Fruit fly (Drosophila melanogaster) whole organism, adult: ENCODE measurements around the gene PH4alphaSG2.
A peak's percentile ranks its signal among the peaks of the same experiment; 100 is the strongest.

Source experiments
- CG11617 ChIP-seq: fragments of 200-800 bp; sonication (Bioruptor generic); optimal IDR thresholded peaks from 2 replicates; lab custom pipeline; 2017; ENCODE audit warnings: mild to moderate bottlenecking, missing biosample characterization, missing genetic modification reagents, missing genetic modification characterization
- CG12768 ChIP-seq: fragments of 200-800 bp; sonication (Bioruptor generic); optimal IDR thresholded peaks from 2 replicates; lab custom pipeline; 2017; ENCODE audit warnings: missing biosample characterization, missing genetic modification characterization, mild to moderate bottlenecking, moderate library complexity, missing genetic modification reagents
- CG14711 ChIP-seq: fragments of 200-800 bp; sonication (Bioruptor generic); optimal IDR thresholded peaks from 2 replicates; lab custom pipeline; 2018; ENCODE audit warnings: missing biosample characterization, mild to moderate bottlenecking, missing genetic modification characterization, moderate library complexity
- CG1620 ChIP-seq: fragments of 200-800 bp; sonication (Bioruptor generic); optimal IDR thresholded peaks from 2 replicates; lab custom pipeline; 2016; ENCODE audit warnings: missing biosample characterization, missing genetic modification characterization
- CG33017 ChIP-seq: fragments of 200-800 bp; sonication (Bioruptor generic); optimal IDR thresholded peaks from 2 replicates; lab custom pipeline; 2018; ENCODE audit warnings: missing biosample characterization, mild to moderate bottlenecking, missing genetic modification characterization, moderate library complexity
- CG5204 ChIP-seq: fragments of 200-800 bp; sonication (Bioruptor generic); optimal IDR thresholded peaks from 2 replicates; lab custom pipeline; 2016; ENCODE audit warnings: missing biosample characterization, missing genetic modification characterization
- CG7045 ChIP-seq: fragments of 200-800 bp; sonication (Bioruptor generic); optimal IDR thresholded peaks from 2 replicates; lab custom pipeline; 2017; ENCODE audit warnings: missing biosample characterization, mild to moderate bottlenecking, missing genetic modification characterization
- CG7101 ChIP-seq: fragments of 200-800 bp; sonication (Bioruptor generic); optimal IDR thresholded peaks from 2 replicates; lab custom pipeline; 2018; ENCODE audit warnings: missing biosample characterization, mild to moderate bottlenecking, missing genetic modification characterization, moderate library complexity
- Clk ChIP-seq: fragments of 200-800 bp; sonication (Bioruptor generic); optimal IDR thresholded peaks from 2 replicates; lab custom pipeline; 2017; ENCODE audit warnings: missing biosample characterization, missing genetic modification characterization
- Crg-1 ChIP-seq: fragments of 200-800 bp; sonication (Bioruptor generic); optimal IDR thresholded peaks from 2 replicates; lab custom pipeline; 2016; ENCODE audit warnings: missing biosample characterization, missing genetic modification characterization
- Hr96 ChIP-seq: fragments of 200-800 bp; sonication (Bioruptor generic); optimal IDR thresholded peaks from 2 replicates; lab custom pipeline; 2016; ENCODE audit warnings: missing biosample characterization, missing genetic modification characterization
- Mnt ChIP-seq: fragments of 200-800 bp; sonication (Bioruptor generic); optimal IDR thresholded peaks from 2 replicates; lab custom pipeline; 2016; ENCODE audit warnings: missing biosample characterization, mild to moderate bottlenecking, missing genetic modification characterization
- bab1 ChIP-seq: fragments of 200-800 bp; sonication (Bioruptor generic); optimal IDR thresholded peaks from 3 replicates; lab custom pipeline; 2019; ENCODE audit warnings: missing biosample characterization, mild to moderate bottlenecking, missing genetic modification characterization, moderate library complexity
- cic ChIP-seq: fragments of 200-800 bp; sonication (Bioruptor generic); optimal IDR thresholded peaks from 2 replicates; lab custom pipeline; 2017; ENCODE audit warnings: missing biosample characterization, mild to moderate bottlenecking, missing genetic modification characterization, moderate library complexity
- cnc ChIP-seq, 2 experiments: fragments of >200 bp; optimal IDR thresholded peaks; 2 replicates each; lab custom pipeline; 2017
- kay ChIP-seq: fragments of 200-800 bp; sonication (Bioruptor generic); peaks from one replicate; lab custom pipeline; 2016; ENCODE audit warnings: missing biosample characterization, missing genetic modification characterization, borderline replicate concordance
- ovo ChIP-seq: fragments of 200-800 bp; sonication (Bioruptor generic); optimal IDR thresholded peaks from 2 replicates; lab custom pipeline; 2016; ENCODE audit warnings: missing biosample characterization, missing genetic modification characterization
- pad ChIP-seq: fragments of 200-800 bp; sonication (Bioruptor generic); optimal IDR thresholded peaks from 3 replicates; lab custom pipeline; 2017; ENCODE audit warnings: missing biosample characterization, missing genetic modification characterization, mild to moderate bottlenecking, moderate library complexity, missing genetic modification reagents
- tj ChIP-seq: fragments of 200-800 bp; sonication (Bioruptor generic); optimal IDR thresholded peaks from 3 replicates; lab custom pipeline; 2017; ENCODE audit warnings: missing biosample characterization, mild to moderate bottlenecking, missing genetic modification characterization, moderate library complexity
- toe ChIP-seq: fragments of 200-800 bp; sonication (Bioruptor generic); optimal IDR thresholded peaks from 2 replicates; lab custom pipeline; 2016; ENCODE audit warnings: missing biosample characterization, missing genetic modification characterization

The PH4alphaSG2 gene

DNA sequence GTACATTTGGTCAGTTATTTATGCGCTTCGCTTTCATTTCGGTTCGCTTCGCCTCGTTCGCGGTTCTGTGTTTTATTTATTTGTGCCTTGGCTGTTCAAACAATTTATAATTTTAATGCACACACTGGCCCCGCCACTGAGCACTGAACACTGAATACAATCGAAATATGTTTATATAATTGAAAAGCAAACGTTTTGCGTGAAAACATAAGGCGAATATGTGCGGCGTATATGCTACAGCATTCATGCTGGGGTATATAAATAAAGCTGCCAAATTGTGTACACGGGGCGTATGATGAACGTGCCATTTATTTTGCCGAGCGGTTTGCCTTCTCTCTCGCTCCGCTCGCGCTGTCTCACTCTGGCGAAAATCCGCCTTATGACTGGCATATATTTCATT is 47.0 kb downstream of the PH4alphaSG2 start:
- TF ChIP-seq CG7101 (tag; lab: Kevin White, UChicago): no peak
- no peak for TF ChIP-seq bab1 (GFP tag; lab: Kevin White, UChicago)
- TF ChIP-seq Hr96 (GFP tag; lab: Kevin White, UChicago): no peak
- TF ChIP-seq Clk: no peak
- TF ChIP-seq ovo (GFP tag; lab: Kevin White, UChicago): no peak
- no peak for TF ChIP-seq toe (GFP tag; lab: Kevin White, UChicago)
- no peak for TF ChIP-seq tj
- TF ChIP-seq CG11617 (GFP tag; lab: Kevin White, UChicago): no peak
- no peak for TF ChIP-seq pad (GFP tag; lab: Kevin White, UChicago)
- no peak for TF ChIP-seq cic (GFP tag; lab: Kevin White, UChicago)
- TF ChIP-seq CG5204 (GFP tag; lab: Kevin White, UChicago): no peak

dm6 chr3R:30540196-30540595 is 50.3 kb downstream of the PH4alphaSG2 start:
- TF ChIP-seq Crg-1 (GFP tag; lab: Kevin White, UChicago) (no peak), CG7045 (GFP tag; lab: Kevin White, UChicago) (peak; percentile 62), cnc (optimal IDR thresholded peaks at IDR 0.05; lab: Kevin White, UChicago) (no peak), pad (GFP tag; lab: Kevin White, UChicago) (no peak), cic (GFP tag; lab: Kevin White, UChicago) (no peak), CG33017 (tag; lab: Kevin White, UChicago) (peak; percentile 20), CG7101 (tag; lab: Kevin White, UChicago) (peak; percentile 24), CG5204 (GFP tag; lab: Kevin White, UChicago) (peak; percentile 38), ovo (GFP tag; lab: Kevin White, UChicago) (no peak), kay (GFP tag; lab: Kevin White, UChicago) (no peak), toe (GFP tag; lab: Kevin White, UChicago) (peak; percentile 37), Clk (no peak), CG1620 (GFP tag; lab: Kevin White, UChicago) (no peak), CG14711 (tag; lab: Kevin White, UChicago) (peak; percentile 44), tj (no peak), CG11617 (GFP tag; lab: Kevin White, UChicago) (no peak), Hr96 (GFP tag; lab: Kevin White, UChicago) (peak; percentile 44), bab1 (GFP tag; lab: Kevin White, UChicago) (no peak), CG12768 (peak; percentile 38), Mnt (GFP tag; lab: Kevin White, UChicago) (no peak)

dm6 chr3R:30541469-30541868 is 51.6 kb downstream of the PH4alphaSG2 start:
- TF ChIP-seq kay (GFP tag; lab: Kevin White, UChicago) (no peak), cnc (optimal IDR thresholded peaks at IDR 0.05; lab: Kevin White, UChicago) (no peak), pad (GFP tag; lab: Kevin White, UChicago) (no peak), Mnt (GFP tag; lab: Kevin White, UChicago) (no peak), CG11617 (GFP tag; lab: Kevin White, UChicago) (no peak), CG1620 (GFP tag; lab: Kevin White, UChicago) (no peak), CG7101 (tag; lab: Kevin White, UChicago) (no peak), tj (no peak), Crg-1 (GFP tag; lab: Kevin White, UChicago) (no peak), Hr96 (GFP tag; lab: Kevin White, UChicago) (no peak), CG14711 (tag; lab: Kevin White, UChicago) (no peak), CG12768 (no peak), CG5204 (GFP tag; lab: Kevin White, UChicago) (no peak), bab1 (GFP tag; lab: Kevin White, UChicago) (no peak), cic (GFP tag; lab: Kevin White, UChicago) (no peak)
